Worm (Caenorhabditis elegans) whole organism, early embryonic: ENCODE measurements around the gene C05E4.7.

Experiments used
- B0310.2 ChIP-seq: sonication (generic microtip); optimal IDR thresholded peaks from 2 replicates; lab custom pipeline; 2016; ENCODE audit warnings: mild to moderate bottlenecking, missing genetic modification characterization, missing compliant biosample characterization
- F13C5.2 ChIP-seq: sonication (generic microtip); optimal IDR thresholded peaks from 2 replicates; lab custom pipeline; 2017; ENCODE audit warnings: mild to moderate bottlenecking, missing genetic modification characterization, inconsistent platforms, missing compliant biosample characterization
- aly-1 ChIP-seq: sonication (generic microtip); optimal IDR thresholded peaks from 2 replicates; lab custom pipeline; 2016; ENCODE audit warnings: missing genetic modification characterization, missing compliant biosample characterization
- ama-1 ChIP-seq: fragments of 150-350 bp; optimal IDR thresholded peaks from 2 replicates; lab custom pipeline; 2014
- flt-1 ChIP-seq: fragments of 200-800 bp; sonication (Bioruptor generic); IDR thresholded peaks from 2 replicates; pipeline ENCODE4 v1.3.6; 2022; ENCODE audit warnings: missing genetic modification characterization, missing compliant biosample characterization
- hmbx-1 ChIP-seq: sonication (generic microtip); optimal IDR thresholded peaks from 2 replicates; lab custom pipeline; 2016; ENCODE audit warnings: mild to moderate bottlenecking, missing genetic modification characterization, missing compliant biosample characterization
- hnd-1 ChIP-seq: sonication (generic microtip); optimal IDR thresholded peaks from 2 replicates; lab custom pipeline; 2016; ENCODE audit warnings: missing genetic modification characterization, missing compliant biosample characterization
- sea-1 ChIP-seq: fragments of 200-800 bp; sonication (Bioruptor generic); conservative IDR thresholded peaks from 2 replicates; pipeline ENCODE4 v1.3.6; 2022; ENCODE audit warnings: missing genetic modification characterization, missing compliant biosample characterization
- tbx-11 ChIP-seq: fragments of 200-800 bp; sonication (Bioruptor generic); IDR thresholded peaks from 2 replicates; pipeline ENCODE4 v1.3.6; 2022; ENCODE audit warnings: missing genetic modification characterization, missing compliant biosample characterization
- tra-4 ChIP-seq: sonication (generic microtip); optimal IDR thresholded peaks from 2 replicates; lab custom pipeline; 2017; ENCODE audit warnings: missing genetic modification characterization, missing compliant biosample characterization

DNA sequence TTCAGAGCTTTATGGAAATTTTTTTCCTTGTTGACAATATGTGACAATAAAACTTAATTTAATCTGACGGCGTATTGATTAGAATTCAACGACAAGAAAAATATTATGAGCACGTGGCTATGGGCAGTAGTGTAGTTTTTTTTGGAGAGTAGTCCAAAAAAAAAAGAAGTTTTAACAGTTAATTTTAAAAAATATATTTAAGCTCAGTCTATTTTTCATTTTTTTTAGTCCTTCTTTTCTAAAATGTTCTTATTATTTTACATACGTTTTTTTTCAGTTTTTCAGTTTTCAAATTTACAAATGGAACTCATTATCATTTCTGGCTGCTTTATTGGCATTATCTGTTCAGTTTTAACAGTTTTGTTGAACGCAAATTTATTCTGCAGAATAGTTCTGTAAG lies 33.1 kb upstream of the C05E4.7 start, which contains the start of gene srbc-39:
- no peak for TF ChIP-seq ama-1 (lab: Kevin White, UChicago)
- TF ChIP-seq flt-1 (GFP tag; lab: Robert Waterston, UW), result no peak
- no peak for TF ChIP-seq hnd-1 (tag; lab: Kevin White, UChicago)
- TF ChIP-seq tbx-11, result no peak
- no peak for TF ChIP-seq F13C5.2 (tag; lab: Kevin White, UChicago)
- TF ChIP-seq hmbx-1, result no peak
- TF ChIP-seq aly-1, result no peak
- TF ChIP-seq B0310.2 (tag; lab: Kevin White, UChicago), result no peak
- TF ChIP-seq tra-4, result no peak
- TF ChIP-seq sea-1 (GFP tag; lab: Robert Waterston, UW), result no peak
